Fruit fly (Drosophila melanogaster): ENCODE data around the gene papi.

papi gene

dm6 chr2L:2182735-2183340 is 37.7 kb upstream of the papi start:
- peak; percentile 83 for TF ChIP-seq gl (tag; optimal IDR thresholded peaks at IDR 0.05)
- TF ChIP-seq CG10348 (GFP tag; IDR thresholded peaks at IDR 0.05) = no peak
- no peak for TF ChIP-seq D1 (tag; optimal IDR thresholded peaks at IDR 0.05)
- peak; percentile 80 for TF ChIP-seq CG15710 (tag; optimal IDR thresholded peaks at IDR 0.05)
- TF ChIP-seq fd96Ca (GFP tag; IDR thresholded peaks at IDR 0.05) = peak; percentile 81
- peak; percentile 79 for TF ChIP-seq Pif1B (GFP tag; optimal IDR thresholded peaks at IDR 0.05)
- peak; percentile 87 for TF ChIP-seq CG17806 (tag; optimal IDR thresholded peaks at IDR 0.05)
- TF ChIP-seq rn (GFP tag; IDR thresholded peaks at IDR 0.05) = 0 out of 2 replicates have a peak, but pooled peaks have one; percentile 7
- peak; percentile 86 for TF ChIP-seq CG34367 (tag; optimal IDR thresholded peaks at IDR 0.05)
- no peak for TF ChIP-seq EcR (GFP tag; optimal IDR thresholded peaks at IDR 0.05)
- TF ChIP-seq CG4496 (GFP tag; IDR thresholded peaks at IDR 0.05) = peak; percentile 87
- peak; percentile 87 for TF ChIP-seq CG14655 (GFP tag; optimal IDR thresholded peaks at IDR 0.05)
- no peak for TF ChIP-seq Snoo (tag; optimal IDR thresholded peaks at IDR 0.05)
- peak; percentile 65 for TF ChIP-seq CG13204 (GFP tag; optimal IDR thresholded peaks at IDR 0.05)
- peak; percentile 68 for TF ChIP-seq Pif1A (GFP tag; optimal IDR thresholded peaks at IDR 0.05)
- peak; percentile 61 for TF ChIP-seq Ets98B (GFP tag; IDR thresholded peaks at IDR 0.05)
- TF ChIP-seq CG8159 (tag; optimal IDR thresholded peaks at IDR 0.05) = peak; percentile 80
- peak; percentile 78 for TF ChIP-seq CG12605 (GFP tag; IDR thresholded peaks at IDR 0.05)
- TF ChIP-seq CG9948 (tag; optimal IDR thresholded peaks at IDR 0.05) = peak; percentile 88
- TF ChIP-seq CG32121 (GFP tag; IDR thresholded peaks at IDR 0.05) = no peak
- TF ChIP-seq CG8301 (tag; optimal IDR thresholded peaks at IDR 0.05) = peak; percentile 75

DNA sequence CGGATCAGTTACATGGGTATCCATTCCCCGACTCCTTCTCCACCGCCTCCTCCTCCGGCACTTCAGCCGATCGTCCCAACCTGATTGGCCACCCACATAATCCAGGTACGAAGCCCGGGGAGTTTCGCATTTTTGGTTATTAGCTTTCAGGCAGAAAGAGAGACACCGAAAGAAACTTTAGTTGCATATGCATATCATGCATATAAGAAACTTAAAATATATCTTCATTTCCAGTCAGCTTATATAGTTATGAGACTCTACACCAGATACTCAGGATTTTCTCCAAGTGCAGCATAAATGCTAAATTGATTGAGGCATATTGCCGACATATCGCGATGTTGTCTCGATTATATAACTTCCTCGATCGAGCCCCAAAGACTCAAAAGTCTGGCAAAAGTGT is 36.4 kb upstream of the papi start:
- TF ChIP-seq CG8301 (tag; optimal IDR thresholded peaks at IDR 0.05) = peak; percentile 21
- no peak for TF ChIP-seq gl (tag; optimal IDR thresholded peaks at IDR 0.05)
- TF ChIP-seq CG17806 (tag; optimal IDR thresholded peaks at IDR 0.05) = no peak
- TF ChIP-seq Snoo (tag; optimal IDR thresholded peaks at IDR 0.05) = no peak
- no peak for TF ChIP-seq CG13204 (GFP tag; optimal IDR thresholded peaks at IDR 0.05)
- TF ChIP-seq CG32121 (GFP tag; IDR thresholded peaks at IDR 0.05) = 0 out of 2 replicates have a peak, but pooled peaks have one; percentile 25
- no peak for TF ChIP-seq CG8159 (tag; optimal IDR thresholded peaks at IDR 0.05)
- TF ChIP-seq Pif1B (GFP tag; optimal IDR thresholded peaks at IDR 0.05) = no peak
- no peak for TF ChIP-seq rn (GFP tag; IDR thresholded peaks at IDR 0.05)
- TF ChIP-seq D1 (tag; optimal IDR thresholded peaks at IDR 0.05) = no peak
- TF ChIP-seq CG12605 (GFP tag; IDR thresholded peaks at IDR 0.05) = peak; percentile 28; the same call in 1 of the 2 replicates
- no peak for TF ChIP-seq Pif1A (GFP tag; optimal IDR thresholded peaks at IDR 0.05)
- no peak for TF ChIP-seq CG14655 (GFP tag; optimal IDR thresholded peaks at IDR 0.05)
- TF ChIP-seq CG4496 (GFP tag; IDR thresholded peaks at IDR 0.05) = peak; percentile 67; the same call in 2 of the 3 replicates
- no peak for TF ChIP-seq CG9948 (tag; optimal IDR thresholded peaks at IDR 0.05)
- no peak for TF ChIP-seq CG15710 (tag; optimal IDR thresholded peaks at IDR 0.05)
- TF ChIP-seq EcR (GFP tag; optimal IDR thresholded peaks at IDR 0.05) = no peak
- no peak for TF ChIP-seq CG10348 (GFP tag; IDR thresholded peaks at IDR 0.05)
- no peak for TF ChIP-seq CG34367 (tag; optimal IDR thresholded peaks at IDR 0.05)
- TF ChIP-seq fd96Ca (GFP tag; IDR thresholded peaks at IDR 0.05) = peak; percentile 31; the same call in 1 of the 3 replicates
- TF ChIP-seq Ets98B (GFP tag; IDR thresholded peaks at IDR 0.05) = peak; percentile 72

DNA sequence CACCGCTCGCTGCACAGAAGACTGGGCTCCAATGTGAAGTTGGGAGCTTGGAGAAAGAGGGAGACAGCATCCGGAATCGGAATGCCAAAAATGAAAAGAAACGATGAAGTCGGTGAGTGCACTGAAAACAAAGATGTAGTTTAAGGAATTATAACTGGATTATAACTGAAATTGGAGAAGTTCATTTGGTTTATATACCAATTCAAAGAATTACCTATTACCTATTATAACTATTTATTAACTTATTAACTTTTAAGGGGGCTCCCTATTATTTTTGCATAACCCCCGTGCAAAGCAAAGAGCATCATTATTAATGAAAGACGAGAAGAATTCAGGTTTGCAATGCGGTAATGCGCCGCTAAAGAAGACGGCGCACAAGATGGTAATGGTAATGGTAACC is 35.9 kb upstream of the papi start:
- peak; percentile 37; the same call in 1 of the 2 replicates for TF ChIP-seq Ets98B (GFP tag; IDR thresholded peaks at IDR 0.05)
- peak; percentile 48 for TF ChIP-seq CG8159 (tag; optimal IDR thresholded peaks at IDR 0.05)
- TF ChIP-seq Snoo (tag; optimal IDR thresholded peaks at IDR 0.05) = peak; percentile 22
- TF ChIP-seq fd96Ca (GFP tag; IDR thresholded peaks at IDR 0.05) = no peak
- TF ChIP-seq CG34367 (tag; optimal IDR thresholded peaks at IDR 0.05) = peak; percentile 1
- no peak for TF ChIP-seq EcR (GFP tag; optimal IDR thresholded peaks at IDR 0.05)
- no peak for TF ChIP-seq CG13204 (GFP tag; optimal IDR thresholded peaks at IDR 0.05)
- TF ChIP-seq CG17806 (tag; optimal IDR thresholded peaks at IDR 0.05) = peak; percentile 29
- TF ChIP-seq Pif1B (GFP tag; optimal IDR thresholded peaks at IDR 0.05) = peak; percentile 62
- peak; percentile 25; the same call in 1 of the 2 replicates for TF ChIP-seq CG32121 (GFP tag; IDR thresholded peaks at IDR 0.05)
- peak; percentile 75 for TF ChIP-seq CG8301 (tag; optimal IDR thresholded peaks at IDR 0.05)
- peak; percentile 56; the same call in 1 of the 3 replicates for TF ChIP-seq CG4496 (GFP tag; IDR thresholded peaks at IDR 0.05)
- TF ChIP-seq CG9948 (tag; optimal IDR thresholded peaks at IDR 0.05) = peak; percentile 21
- peak; percentile 54 for TF ChIP-seq CG14655 (GFP tag; optimal IDR thresholded peaks at IDR 0.05)
- peak; percentile 47 for TF ChIP-seq rn (GFP tag; IDR thresholded peaks at IDR 0.05)
- TF ChIP-seq CG12605 (GFP tag; IDR thresholded peaks at IDR 0.05) = peak; percentile 11; the same call in 1 of the 2 replicates
- TF ChIP-seq gl (tag; optimal IDR thresholded peaks at IDR 0.05) = no peak
- peak; percentile 55 for TF ChIP-seq Pif1A (GFP tag; optimal IDR thresholded peaks at IDR 0.05)

DNA sequence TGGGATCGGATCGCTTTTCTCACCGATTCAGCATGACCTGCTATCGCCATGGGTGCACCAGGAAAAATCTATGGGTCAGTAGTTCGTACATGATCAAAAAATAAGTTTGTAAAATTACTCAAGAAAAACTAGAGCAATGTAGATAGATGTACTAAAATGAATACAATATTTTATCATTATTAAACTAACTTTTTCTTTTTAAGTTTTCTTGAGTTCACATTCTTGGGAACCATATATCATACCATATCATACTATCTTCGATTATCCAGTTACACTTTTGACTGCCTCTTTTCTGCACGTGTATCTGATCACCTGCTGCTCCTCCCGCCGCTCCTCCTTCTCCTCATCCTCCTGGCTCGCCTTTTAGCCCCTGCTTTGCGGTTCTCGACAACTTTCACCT is 35.2 kb upstream of the papi start:
- TF ChIP-seq Ets98B (GFP tag; IDR thresholded peaks at IDR 0.05) (peak; percentile 11; the same call in 1 of the 2 replicates), gl (tag; optimal IDR thresholded peaks at IDR 0.05) (no peak), CG15710 (tag; optimal IDR thresholded peaks at IDR 0.05) (no peak), fd96Ca (GFP tag; IDR thresholded peaks at IDR 0.05) (no peak), CG34367 (tag; optimal IDR thresholded peaks at IDR 0.05) (no peak), rn (GFP tag; IDR thresholded peaks at IDR 0.05) (no peak), CG14655 (GFP tag; optimal IDR thresholded peaks at IDR 0.05) (peak; percentile 70), Pif1A (GFP tag; optimal IDR thresholded peaks at IDR 0.05) (no peak), CG17806 (tag; optimal IDR thresholded peaks at IDR 0.05) (no peak), CG12605 (GFP tag; IDR thresholded peaks at IDR 0.05) (no peak), CG8159 (tag; optimal IDR thresholded peaks at IDR 0.05) (no peak), CG13204 (GFP tag; optimal IDR thresholded peaks at IDR 0.05) (no peak), CG32121 (GFP tag; IDR thresholded peaks at IDR 0.05) (no peak), EcR (GFP tag; optimal IDR thresholded peaks at IDR 0.05) (no peak), Pif1B (GFP tag; optimal IDR thresholded peaks at IDR 0.05) (peak; percentile 1), CG10348 (GFP tag; IDR thresholded peaks at IDR 0.05) (no peak), CG9948 (tag; optimal IDR thresholded peaks at IDR 0.05) (no peak), Snoo (tag; optimal IDR thresholded peaks at IDR 0.05) (peak; percentile 23), CG4496 (GFP tag; IDR thresholded peaks at IDR 0.05) (no peak), D1 (tag; optimal IDR thresholded peaks at IDR 0.05) (no peak), CG8301 (tag; optimal IDR thresholded peaks at IDR 0.05) (peak; percentile 84)

All from whole organism, pupa.